Fruit fly (Drosophila melanogaster) whole organism, embryonic: ENCODE measurements around the gene CG31897.

Source experiments
- Atf3 ChIP-seq: fragments of 200-800 bp; sonication (Bioruptor generic); optimal IDR thresholded peaks from 3 replicates; lab custom pipeline; 2016; ENCODE audit warnings: missing biosample characterization, missing genetic modification characterization
- Bteb2 ChIP-seq: fragments of 200-800 bp; sonication (Bioruptor generic); optimal IDR thresholded peaks from 2 replicates; lab custom pipeline; 2016; ENCODE audit warnings: missing biosample characterization, missing genetic modification characterization
- CG10267 ChIP-seq: fragments of 200-800 bp; sonication (Bioruptor generic); optimal IDR thresholded peaks from 2 replicates; lab custom pipeline; 2018; ENCODE audit warnings: missing biosample characterization, mild to moderate bottlenecking, missing genetic modification characterization, moderate library complexity
- CG10543 ChIP-seq: fragments of 200-800 bp; sonication (Bioruptor generic); optimal IDR thresholded peaks from 3 replicates; lab custom pipeline; 2017; ENCODE audit warnings: missing biosample characterization, mild to moderate bottlenecking, missing genetic modification characterization, moderate library complexity
- CG11504 ChIP-seq: fragments of 200-800 bp; sonication (Bioruptor generic); optimal IDR thresholded peaks from 3 replicates; lab custom pipeline; 2019; ENCODE audit warnings: missing biosample characterization, mild to moderate bottlenecking, missing genetic modification characterization, moderate library complexity
- CG12391 ChIP-seq: fragments of 200-800 bp; sonication (Bioruptor generic); optimal IDR thresholded peaks from 3 replicates; lab custom pipeline; 2018; ENCODE audit warnings: missing biosample characterization, mild to moderate bottlenecking, missing genetic modification characterization, moderate library complexity
- CG12659 ChIP-seq: fragments of 200-800 bp; sonication (Bioruptor generic); optimal IDR thresholded peaks from 3 replicates; lab custom pipeline; 2017; ENCODE audit warnings: mild to moderate bottlenecking, missing biosample characterization, missing genetic modification reagents, missing genetic modification characterization
- CG12744 ChIP-seq: fragments of 200-800 bp; sonication (Bioruptor generic); optimal IDR thresholded peaks from 2 replicates; lab custom pipeline; 2016; ENCODE audit warnings: missing biosample characterization, missing genetic modification characterization
- CG12942 ChIP-seq: fragments of 200-800 bp; sonication (Bioruptor generic); optimal IDR thresholded peaks from 3 replicates; lab custom pipeline; 2016; ENCODE audit warnings: missing biosample characterization, missing genetic modification characterization
- CG13296 ChIP-seq: fragments of 200-800 bp; sonication (Bioruptor generic); optimal IDR thresholded peaks from 3 replicates; lab custom pipeline; 2018; ENCODE audit warnings: missing biosample characterization, mild to moderate bottlenecking, missing genetic modification characterization
- CG14050 ChIP-seq: fragments of 200-800 bp; sonication (Bioruptor generic); IDR thresholded peaks from 3 replicates; pipeline ENCODE4 v1.3.6; 2022; ENCODE audit warnings: missing biosample characterization, missing genetic modification characterization
- CG15269 ChIP-seq: fragments of 200-800 bp; sonication (Bioruptor generic); optimal IDR thresholded peaks from 2 replicates; lab custom pipeline; 2018; ENCODE audit warnings: missing biosample characterization, mild to moderate bottlenecking, missing genetic modification characterization, moderate library complexity
- CG1603 ChIP-seq: fragments of 200-800 bp; sonication (Bioruptor generic); optimal IDR thresholded peaks from 2 replicates; lab custom pipeline; 2019; ENCODE audit warnings: missing biosample characterization, mild to moderate bottlenecking, missing genetic modification characterization, moderate library complexity
- CG18476 ChIP-seq: fragments of 200-800 bp; sonication (Bioruptor generic); optimal IDR thresholded peaks from 2 replicates; lab custom pipeline; 2016; ENCODE audit warnings: missing biosample characterization, mild to moderate bottlenecking, missing genetic modification characterization
- CG30403 ChIP-seq: fragments of 200-800 bp; sonication (Bioruptor generic); optimal IDR thresholded peaks from 3 replicates; lab custom pipeline; 2016; ENCODE audit warnings: missing biosample characterization, missing genetic modification characterization
- CG42726 ChIP-seq: fragments of 200-800 bp; sonication (Bioruptor generic); IDR thresholded peaks from 2 replicates; pipeline ENCODE4 v1.3.6; 2022; ENCODE audit warnings: missing biosample characterization, missing genetic modification characterization; ENCODE audit not compliant: partially characterized antibody
- CG4360 ChIP-seq: fragments of 200-800 bp; sonication (Bioruptor generic); IDR thresholded peaks from 2 replicates; pipeline ENCODE4 v1.3.6; 2022; ENCODE audit warnings: missing biosample characterization, missing genetic modification characterization
- CG7839 ChIP-seq: fragments of 200-800 bp; sonication (Bioruptor generic); optimal IDR thresholded peaks from 3 replicates; lab custom pipeline; 2018; ENCODE audit warnings: missing biosample characterization, mild to moderate bottlenecking, missing genetic modification characterization, moderate library complexity
- CG8388 ChIP-seq: fragments of 200-800 bp; sonication (Bioruptor generic); optimal IDR thresholded peaks from 2 replicates; lab custom pipeline; 2019; ENCODE audit warnings: missing biosample characterization, mild to moderate bottlenecking, missing genetic modification characterization, moderate library complexity
- CG8924 ChIP-seq: fragments of 200-800 bp; optimal IDR thresholded peaks from 3 replicates; lab custom pipeline; 2019; ENCODE audit warnings: missing biosample characterization, mild to moderate bottlenecking, missing genetic modification characterization, moderate library complexity
- CG9215 ChIP-seq: fragments of 200-800 bp; sonication (Bioruptor generic); IDR thresholded peaks from 2 replicates; pipeline ENCODE4 v1.3.6; 2022; ENCODE audit warnings: missing biosample characterization, missing genetic modification characterization
- CG9932 ChIP-seq: fragments of 200-800 bp; sonication (Bioruptor generic); IDR thresholded peaks from 2 replicates; pipeline ENCODE4 v1.3.6; 2022; ENCODE audit warnings: missing biosample characterization, missing genetic modification characterization
- CoRest ChIP-seq: fragments of 200-800 bp; sonication (Bioruptor generic); optimal IDR thresholded peaks from 3 replicates; lab custom pipeline; 2018; ENCODE audit warnings: missing biosample characterization, mild to moderate bottlenecking, missing genetic modification characterization, moderate library complexity
- D19B ChIP-seq: fragments of 200-800 bp; sonication (Bioruptor generic); optimal IDR thresholded peaks from 2 replicates; lab custom pipeline; 2017; ENCODE audit warnings: missing biosample characterization, mild to moderate bottlenecking, missing genetic modification characterization
- Doc2 ChIP-seq: fragments of 200-800 bp; sonication (Bioruptor generic); IDR thresholded peaks from 2 replicates; pipeline ENCODE4 v1.3.6; 2022; ENCODE audit warnings: missing biosample characterization, missing genetic modification characterization
- ERR ChIP-seq: fragments of 200-800 bp; sonication (Bioruptor generic); optimal IDR thresholded peaks from 2 replicates; lab custom pipeline; 2016; ENCODE audit warnings: missing biosample characterization, missing genetic modification characterization
- Gug ChIP-seq: fragments of 200-800 bp; sonication (Bioruptor generic); IDR thresholded peaks from 4 replicates; pipeline ENCODE4 v1.3.6; 2022; ENCODE audit warnings: missing biosample characterization, missing genetic modification characterization
- Med ChIP-seq: fragments of 200-800 bp; sonication (Bioruptor generic); peaks from one replicate; lab custom pipeline; 2016; ENCODE audit warnings: missing biosample characterization, missing genetic modification characterization, mild to moderate bottlenecking, inconsistent platforms, moderate library complexity
- Oli ChIP-seq: fragments of 200-800 bp; sonication (Bioruptor generic); optimal IDR thresholded peaks from 2 replicates; lab custom pipeline; 2018; ENCODE audit warnings: missing biosample characterization, mild to moderate bottlenecking, missing genetic modification characterization, moderate library complexity
- PHDP ChIP-seq: fragments of 200-800 bp; sonication (Bioruptor generic); optimal IDR thresholded peaks from 3 replicates; lab custom pipeline; 2018; ENCODE audit warnings: missing biosample characterization, mild to moderate bottlenecking, missing genetic modification characterization, moderate library complexity
- Rfx ChIP-seq: fragments of 200-800 bp; sonication (Bioruptor generic); IDR thresholded peaks from 2 replicates; pipeline ENCODE4 v1.3.6; 2022; ENCODE audit warnings: missing biosample characterization, missing genetic modification characterization
- Sox102F ChIP-seq: fragments of 200-800 bp; sonication (Bioruptor generic); optimal IDR thresholded peaks from 2 replicates; lab custom pipeline; 2018; ENCODE audit warnings: missing biosample characterization, mild to moderate bottlenecking, missing genetic modification characterization, moderate library complexity
- TFAM ChIP-seq: fragments of 200-800 bp; sonication (Bioruptor generic); optimal IDR thresholded peaks from 2 replicates; lab custom pipeline; 2017; ENCODE audit warnings: missing biosample characterization, missing genetic modification characterization, inconsistent platforms
- Trl ChIP-seq, 3 experiments: fragments of >200 bp in 2 of 3; fragments of 200-800 bp in 1 of 3; sonication (Bioruptor generic) in 1 of 3; optimal IDR thresholded peaks; 2 replicates in 1 of 3; 3 replicates in 2 of 3; lab custom pipeline; 2016 to 2017; ENCODE audit warnings: missing biosample characterization in 1 of 3, missing genetic modification characterization in 1 of 3
- az2 ChIP-seq: fragments of 200-800 bp; sonication (Bioruptor generic); optimal IDR thresholded peaks from 3 replicates; lab custom pipeline; 2016; ENCODE audit warnings: missing biosample characterization, missing genetic modification characterization
- cato ChIP-seq: fragments of 200-800 bp; sonication (Bioruptor generic); optimal IDR thresholded peaks from 2 replicates; lab custom pipeline; 2016; ENCODE audit warnings: missing biosample characterization, missing genetic modification characterization, borderline replicate concordance
- chm ChIP-seq: fragments of 200-800 bp; sonication (Bioruptor generic); IDR thresholded peaks from 2 replicates; pipeline ENCODE4 v1.3.6; 2022; ENCODE audit warnings: missing biosample characterization, missing genetic modification characterization
- corto ChIP-seq: fragments of 200-800 bp; sonication (Bioruptor generic); optimal IDR thresholded peaks from 2 replicates; lab custom pipeline; 2016; ENCODE audit warnings: missing biosample characterization, mild to moderate bottlenecking, missing genetic modification characterization, moderate library complexity
- danr ChIP-seq: fragments of 200-800 bp; sonication (Bioruptor generic); IDR thresholded peaks from 2 replicates; pipeline ENCODE4 v1.3.6; 2022; ENCODE audit warnings: missing biosample characterization, missing genetic modification characterization
- gem ChIP-seq: fragments of 200-800 bp; sonication (Bioruptor generic); optimal IDR thresholded peaks from 2 replicates; lab custom pipeline; 2019; ENCODE audit warnings: missing biosample characterization, mild to moderate bottlenecking, missing genetic modification characterization, moderate library complexity
- grau ChIP-seq: fragments of 200-800 bp; optimal IDR thresholded peaks from 3 replicates; lab custom pipeline; 2019; ENCODE audit warnings: missing biosample characterization, mild to moderate bottlenecking, missing genetic modification characterization, moderate library complexity
- klu ChIP-seq: fragments of 200-800 bp; sonication (Bioruptor generic); IDR thresholded peaks from 2 replicates; pipeline ENCODE4 v1.3.6; 2022; ENCODE audit warnings: missing biosample characterization, missing genetic modification characterization
- kni ChIP-seq: fragments of 200-800 bp; sonication (Bioruptor generic); optimal IDR thresholded peaks from 3 replicates; lab custom pipeline; 2017; ENCODE audit warnings: mild to moderate bottlenecking, missing biosample characterization, missing genetic modification reagents, missing genetic modification characterization
- nom ChIP-seq: fragments of 200-800 bp; sonication (Bioruptor generic); optimal IDR thresholded peaks from 2 replicates; lab custom pipeline; 2017; ENCODE audit warnings: missing biosample characterization, missing genetic modification characterization, mild to moderate bottlenecking, moderate library complexity, missing genetic modification reagents
- pfk ChIP-seq: fragments of 200-800 bp; sonication (Bioruptor generic); optimal IDR thresholded peaks from 2 replicates; lab custom pipeline; 2018; ENCODE audit warnings: missing biosample characterization, mild to moderate bottlenecking, missing genetic modification characterization, moderate library complexity
- row ChIP-seq: fragments of 200-800 bp; sonication (Bioruptor generic); IDR thresholded peaks from 3 replicates; pipeline ENCODE4 v1.3.6; 2022; ENCODE audit warnings: missing biosample characterization, missing genetic modification characterization
- sens ChIP-seq: fragments of 200-800 bp; sonication (Bioruptor generic); peaks from one replicate; lab custom pipeline; 2016; ENCODE audit warnings: missing biosample characterization, missing genetic modification characterization
- tin ChIP-seq: fragments of 200-800 bp; sonication (Bioruptor generic); optimal IDR thresholded peaks from 3 replicates; lab custom pipeline; 2016; ENCODE audit warnings: missing biosample characterization, missing genetic modification characterization
- tna ChIP-seq: fragments of 200-800 bp; sonication (Bioruptor generic); IDR thresholded peaks from 2 replicates; pipeline ENCODE4 v1.3.6; 2022; ENCODE audit warnings: missing biosample characterization, missing genetic modification characterization; ENCODE audit not compliant: partially characterized antibody
- twi ChIP-seq: fragments of 200-800 bp; optimal IDR thresholded peaks from 2 replicates; lab custom pipeline; 2019; ENCODE audit warnings: missing biosample characterization, mild to moderate bottlenecking, missing genetic modification characterization, moderate library complexity
- yki ChIP-seq: fragments of >200 bp; optimal IDR thresholded peaks from 3 replicates; lab custom pipeline; 2018

CG31897 gene

DNA sequence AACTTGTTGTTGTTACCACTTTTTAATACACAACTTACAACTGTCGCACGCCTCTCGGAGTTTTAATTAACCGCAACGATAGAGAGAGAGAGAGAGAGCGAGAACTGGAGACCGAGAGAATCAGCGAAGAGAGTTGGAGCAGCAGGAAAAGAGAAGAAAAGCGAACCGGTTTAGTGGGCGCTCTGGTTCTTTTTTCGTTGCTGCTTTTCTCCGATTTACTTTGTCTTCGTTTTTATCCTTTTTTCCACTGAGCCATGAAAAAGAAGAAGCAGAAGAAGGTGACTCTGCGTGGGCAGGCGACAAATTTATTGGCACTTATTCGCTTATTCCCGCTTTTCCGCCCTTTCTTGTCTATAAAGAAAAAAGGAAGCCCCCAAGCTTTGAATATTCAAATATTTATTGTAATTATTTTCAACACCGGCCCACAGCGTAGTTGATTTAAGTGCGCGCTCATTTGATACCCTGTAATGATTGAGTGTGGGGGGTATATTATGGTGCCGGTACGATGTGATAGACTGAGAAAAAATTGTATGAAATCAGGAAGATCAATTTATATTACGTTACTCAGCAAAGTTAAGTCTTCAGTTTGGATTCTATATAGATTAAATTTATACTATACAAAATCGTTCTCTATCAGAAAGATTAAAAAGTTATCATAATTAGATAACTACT is 21.9 kb upstream of the CG31897 start:
- TF ChIP-seq Sox102F (peak; percentile 13), Gug (GFP tag; lab: Robert Waterston, UW) (no peak), nom (GFP tag; lab: Kevin White, UChicago) (peak; percentile 92), CG9932 (GFP tag; lab: Robert Waterston, UW) (peak; percentile 6; the same call in 1 of the 2 replicates), CoRest (tag; lab: Kevin White, UChicago) (peak; percentile 16), CG12942 (no peak), tna (GFP tag; lab: Robert Waterston, UW) (no peak), gem (tag; lab: Kevin White, UChicago) (peak; percentile 45), Rfx (peak; percentile 27; the same call in 1 of the 2 replicates), Atf3 (no peak), CG11504 (peak; percentile 34), CG15269 (peak; percentile 8), CG13296 (GFP tag; lab: Kevin White, UChicago) (no peak), D19B (peak; percentile 75), Trl (optimal IDR thresholded peaks at IDR 0.05; lab: Kevin White, UChicago) (peak; percentile 78), Trl (GFP tag; optimal IDR thresholded peaks at IDR 0.05; lab: Kevin White, UChicago) (no peak), PHDP (tag; lab: Kevin White, UChicago) (peak; percentile 11), row (GFP tag; lab: Robert Waterston, UW) (peak; percentile 42; the same call in 2 of the 3 replicates), TFAM (no peak), CG7839 (tag; lab: Kevin White, UChicago) (peak; percentile 7), ERR (GFP tag; lab: Kevin White, UChicago) (no peak), CG12391 (peak; percentile 24), CG18476 (no peak), CG12659 (GFP tag; lab: Kevin White, UChicago) (peak; percentile 3), CG10267 (tag; lab: Kevin White, UChicago) (no peak), Med (GFP tag; lab: Kevin White, UChicago) (peak; percentile 62), CG8388 (GFP tag; lab: Kevin White, UChicago) (no peak), kni (peak; percentile 10), CG30403 (GFP tag; lab: Kevin White, UChicago) (peak; percentile 8), sens (GFP tag; lab: Kevin White, UChicago) (peak; percentile 77), Oli (tag; lab: Kevin White, UChicago) (peak; percentile 17), CG12744 (GFP tag; lab: Kevin White, UChicago) (no peak), az2 (GFP tag; lab: Kevin White, UChicago) (peak; percentile 5), CG8924 (no peak), CG14050 (no peak), grau (tag; lab: Kevin White, UChicago) (peak; percentile 8), yki (peak; percentile 14), CG4360 (GFP tag; lab: Robert Waterston, UW) (0 out of 2 replicates have a peak, but pooled peaks have one; percentile 28), chm (GFP tag; lab: Robert Waterston, UW) (peak; percentile 31; the same call in 1 of the 2 replicates)

DNA sequence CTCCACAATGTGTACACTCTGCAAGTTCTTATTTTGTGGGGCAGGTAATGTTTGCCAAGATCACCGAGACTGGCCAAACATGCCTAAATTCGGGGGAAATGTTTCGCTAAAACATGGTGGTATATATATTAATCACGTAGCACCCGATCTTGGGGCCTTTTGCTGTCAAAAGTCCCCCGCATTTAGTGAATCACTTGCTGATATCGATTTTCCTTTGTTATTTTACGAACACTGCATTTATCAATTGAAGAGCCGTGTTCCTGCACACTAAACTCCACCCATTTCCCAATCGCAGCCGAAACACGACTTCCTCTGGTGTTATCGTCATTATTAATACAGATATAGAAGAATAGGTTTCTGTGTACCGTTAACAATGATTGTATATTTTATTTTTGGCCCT is 20.5 kb upstream of the CG31897 start:
- no peak for TF ChIP-seq twi (tag; lab: Kevin White, UChicago)
- no peak for TF ChIP-seq corto (GFP tag; lab: Kevin White, UChicago)
- peak; percentile 58 for TF ChIP-seq kni
- no peak for TF ChIP-seq klu (GFP tag; lab: Robert Waterston, UW)
- peak; percentile 44 for TF ChIP-seq sens (GFP tag; lab: Kevin White, UChicago)
- TF ChIP-seq CG9215 (GFP tag; lab: Robert Waterston, UW): no peak
- TF ChIP-seq cato (GFP tag; lab: Kevin White, UChicago): no peak
- TF ChIP-seq CG42726: no peak
- no peak for TF ChIP-seq CG1603 (tag; lab: Kevin White, UChicago)
- no peak for TF ChIP-seq CG10543
- no peak for TF ChIP-seq pfk
- TF ChIP-seq danr (GFP tag; lab: Robert Waterston, UW): no peak
- no peak for TF ChIP-seq tin
- no peak for TF ChIP-seq Doc2 (GFP tag; lab: Robert Waterston, UW)
- no peak for TF ChIP-seq Bteb2 (GFP tag; lab: Kevin White, UChicago)
